Worm (Caenorhabditis elegans): ENCODE results near the gene F19B10.2.

ce11 chrII:3655378-3655777, 19.9 kb upstream of the F19B10.2 start, which contains the start of gene F19B10.5:
- TF ChIP-seq pes-1 (GFP tag; IDR thresholded peaks at IDR 0.05) (no peak), tbx-11 (GFP tag; IDR thresholded peaks at IDR 0.05) (no peak), sea-1 (GFP tag; conservative IDR thresholded peaks at IDR 0.05) (no peak), B0310.2 (tag; optimal IDR thresholded peaks at IDR 0.05) (no peak), ama-1 (optimal IDR thresholded peaks at IDR 0.05) (no peak), hmg-4 (GFP tag; optimal IDR thresholded peaks at IDR 0.05) (no peak), aly-1 (tag; optimal IDR thresholded peaks at IDR 0.05) (no peak), scrt-1 (GFP tag; IDR thresholded peaks at IDR 0.05) (no peak), tra-4 (tag; optimal IDR thresholded peaks at IDR 0.05) (no peak), hmbx-1 (tag; optimal IDR thresholded peaks at IDR 0.05) (no peak), F13C5.2 (tag; optimal IDR thresholded peaks at IDR 0.05) (no peak)
